Worm (Caenorhabditis elegans): ENCODE data around the gene W09C2.8.

DNA sequence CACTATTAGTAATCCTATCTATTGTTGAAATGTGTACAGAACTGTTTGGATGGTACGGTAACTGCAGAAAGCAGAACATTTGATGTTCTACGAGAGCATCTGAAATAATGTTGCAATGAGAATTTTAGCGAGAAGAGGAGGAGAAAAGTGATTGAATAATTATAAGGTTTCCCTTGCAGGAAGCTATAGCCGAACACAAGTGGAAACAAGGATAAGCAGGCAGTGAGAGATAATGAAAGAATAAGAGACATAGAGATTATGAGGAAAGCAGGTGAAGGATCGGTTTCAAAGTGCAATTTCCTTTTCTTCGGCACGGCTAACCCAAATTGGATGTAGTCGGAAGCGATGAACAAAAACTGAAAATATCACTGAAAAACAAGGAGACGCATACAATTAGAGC is 17.8 kb upstream of the W09C2.8 start, which contains the start of gene del-2:
- TF ChIP-seq ces-1 (GFP tag; optimal IDR thresholded peaks at IDR 0.05) (peak; percentile 26), mls-2 (tag; optimal IDR thresholded peaks at IDR 0.05) (no peak), unc-120 (tag; optimal IDR thresholded peaks at IDR 0.05; ENCODE audit: poor library complexity, severe bottlenecking) (no peak), nhr-12 (tag; optimal IDR thresholded peaks at IDR 0.05) (no peak), ztf-11 (tag; optimal IDR thresholded peaks at IDR 0.05) (no peak), unc-39 (tag; optimal IDR thresholded peaks at IDR 0.05) (no peak), nhr-237 (tag; optimal IDR thresholded peaks at IDR 0.05) (no peak), snpc-4 (tag; optimal IDR thresholded peaks at IDR 0.05) (no peak), lin-13 (tag; optimal IDR thresholded peaks at IDR 0.05) (no peak), nhr-28 (tag; optimal IDR thresholded peaks at IDR 0.05) (no peak), mep-1 (tag; optimal IDR thresholded peaks at IDR 0.05) (no peak), ham-2 (GFP tag; optimal IDR thresholded peaks at IDR 0.05) (peak; percentile 26), elt-3 (tag; optimal IDR thresholded peaks at IDR 0.05) (no peak), blmp-1 (tag; optimal IDR thresholded peaks at IDR 0.05) (no peak)
